Fruit fly (Drosophila melanogaster): ENCODE results near the gene Kap-alpha3.
A peak's percentile ranks its signal among the peaks of the same experiment; 100 is the strongest.

Gene Kap-alpha3

dm6 chr3R:9586663-9587248, 9.2 kb upstream of the Kap-alpha3 start, which contains the start of gene P58IPK:
TSS of gene P58IPK (plus strand) at chr3R:9586942.
- TF ChIP-seq acj6 (GFP tag; optimal IDR thresholded peaks at IDR 0.05) = peak; percentile 37
- TF ChIP-seq CG31627 (GFP tag; optimal IDR thresholded peaks at IDR 0.05) = peak; percentile 66
- peak; percentile 30; the same call in 1 of the 3 replicates for TF ChIP-seq CG6163 (GFP tag; IDR thresholded peaks at IDR 0.05)
- peak; percentile 69 for TF ChIP-seq Eip75B (GFP tag; optimal IDR thresholded peaks at IDR 0.05)
- peak; percentile 59 for TF ChIP-seq CG3032 (tag; optimal IDR thresholded peaks at IDR 0.05)
- TF ChIP-seq OdsH (GFP tag; optimal IDR thresholded peaks at IDR 0.05) = peak; percentile 19
- TF ChIP-seq CG8119 (GFP tag; IDR thresholded peaks at IDR 0.05) = no peak
- peak; percentile 28 for TF ChIP-seq CG6854 (GFP tag; optimal IDR thresholded peaks at IDR 0.05)
- peak; percentile 42 for TF ChIP-seq topi (GFP tag; optimal IDR thresholded peaks at IDR 0.05)
- TF ChIP-seq Ets21C (GFP tag; optimal IDR thresholded peaks at IDR 0.05) = no peak
- TF ChIP-seq Sox14 (GFP tag; optimal IDR thresholded peaks at IDR 0.05) = peak; percentile 62
- TF ChIP-seq vri (GFP tag; optimal IDR thresholded peaks at IDR 0.05) = peak; percentile 42
- TF ChIP-seq achi (GFP tag; optimal IDR thresholded peaks at IDR 0.05) = peak; percentile 46
- peak; percentile 62; the same call in 2 of the 3 replicates for TF ChIP-seq eg (GFP tag; IDR thresholded peaks at IDR 0.05)
- peak; percentile 17 for TF ChIP-seq Ets96B (tag; optimal IDR thresholded peaks at IDR 0.05)
- peak; percentile 4 for TF ChIP-seq Eip93F (GFP tag; optimal IDR thresholded peaks at IDR 0.05)
- no peak for TF ChIP-seq CG8319 (GFP tag; optimal IDR thresholded peaks at IDR 0.05)
- TF ChIP-seq cyc (GFP tag; optimal IDR thresholded peaks at IDR 0.05) = peak; percentile 29
- TF ChIP-seq Hr4 (GFP tag; optimal IDR thresholded peaks at IDR 0.05) = peak; percentile 48
- TF ChIP-seq Hr39 (GFP tag; optimal IDR thresholded peaks at IDR 0.05) = peak; percentile 69
- TF ChIP-seq CG15336 (GFP tag; IDR thresholded peaks at IDR 0.05) = peak; percentile 10; the same call in 1 of the 2 replicates
- TF ChIP-seq spab (GFP tag; optimal IDR thresholded peaks at IDR 0.05) = no peak
- peak; percentile 68 for TF ChIP-seq lz (GFP tag; optimal IDR thresholded peaks at IDR 0.05)
- peak; percentile 61 for TF ChIP-seq esn (GFP tag; optimal IDR thresholded peaks at IDR 0.05)
- TF ChIP-seq CG10669 (GFP tag; optimal IDR thresholded peaks at IDR 0.05) = no peak
- TF ChIP-seq CG11294 (GFP tag; IDR thresholded peaks at IDR 0.05) = no peak
- TF ChIP-seq pdm3 (GFP tag; optimal IDR thresholded peaks at IDR 0.05) = peak; percentile 62
- TF ChIP-seq Eip78C (GFP tag) = peak; percentile 74
- no peak for TF ChIP-seq ss (GFP tag; optimal IDR thresholded peaks at IDR 0.05)
- TF ChIP-seq dsx (GFP tag; optimal IDR thresholded peaks at IDR 0.05; ENCODE audit: poor library complexity, severe bottlenecking) = peak; percentile 1
- TF ChIP-seq CG10631 (GFP tag; optimal IDR thresholded peaks at IDR 0.05) = peak; percentile 62
- TF ChIP-seq net (GFP tag; optimal IDR thresholded peaks at IDR 0.05) = peak; percentile 23
- TF ChIP-seq CG3919 (GFP tag; optimal IDR thresholded peaks at IDR 0.05) = peak; percentile 36
- TF ChIP-seq CG6808 (GFP tag; optimal IDR thresholded peaks at IDR 0.05) = no peak

dm6 chr3R:9583122-9583521, 5.6 kb upstream of the Kap-alpha3 start, which contains the start of gene CG33654:
TSS of gene CG33654 (minus strand) at chr3R:9583222.
- no peak for TF ChIP-seq Hr4 (GFP tag; optimal IDR thresholded peaks at IDR 0.05)
- no peak for TF ChIP-seq Sox14 (GFP tag; optimal IDR thresholded peaks at IDR 0.05)
- no peak for TF ChIP-seq CG11902 (GFP tag; optimal IDR thresholded peaks at IDR 0.05)
- TF ChIP-seq Eip75B (GFP tag; optimal IDR thresholded peaks at IDR 0.05) = no peak
- no peak for TF ChIP-seq salr (GFP tag; optimal IDR thresholded peaks at IDR 0.05)
- TF ChIP-seq net (GFP tag; optimal IDR thresholded peaks at IDR 0.05) = no peak
- no peak for TF ChIP-seq CG31627 (GFP tag; optimal IDR thresholded peaks at IDR 0.05)
- TF ChIP-seq CG1621 (tag; optimal IDR thresholded peaks at IDR 0.05) = no peak
- no peak for TF ChIP-seq achi (GFP tag; optimal IDR thresholded peaks at IDR 0.05)
- no peak for TF ChIP-seq Met (GFP tag; optimal IDR thresholded peaks at IDR 0.05)
- TF ChIP-seq Hr39 (GFP tag; optimal IDR thresholded peaks at IDR 0.05) = no peak
- no peak for TF ChIP-seq Hr38 (GFP tag; optimal IDR thresholded peaks at IDR 0.05)
- TF ChIP-seq CG10669 (GFP tag; optimal IDR thresholded peaks at IDR 0.05) = no peak
- no peak for TF ChIP-seq fd85E (GFP tag; optimal IDR thresholded peaks at IDR 0.05)
- TF ChIP-seq Gug (GFP tag; IDR thresholded peaks at IDR 0.05) = no peak
- no peak for TF ChIP-seq pdm3 (GFP tag; optimal IDR thresholded peaks at IDR 0.05)
- TF ChIP-seq dac (GFP tag; optimal IDR thresholded peaks at IDR 0.05) = no peak
- TF ChIP-seq CG8319 (GFP tag; optimal IDR thresholded peaks at IDR 0.05) = no peak
